Fruit fly (Drosophila melanogaster) Kc167 (cell line): ENCODE measurements around the gene Mettl14.

Experiments used
- h ChIP-seq: fragments of >200 bp; optimal IDR thresholded peaks from 3 replicates; lab custom pipeline; 2018; ENCODE audit warnings: missing external identifiers
- psq ChIP-seq: fragments of >200 bp; optimal IDR thresholded peaks from 2 replicates; lab custom pipeline; 2017; ENCODE audit warnings: missing external identifiers

DNA sequence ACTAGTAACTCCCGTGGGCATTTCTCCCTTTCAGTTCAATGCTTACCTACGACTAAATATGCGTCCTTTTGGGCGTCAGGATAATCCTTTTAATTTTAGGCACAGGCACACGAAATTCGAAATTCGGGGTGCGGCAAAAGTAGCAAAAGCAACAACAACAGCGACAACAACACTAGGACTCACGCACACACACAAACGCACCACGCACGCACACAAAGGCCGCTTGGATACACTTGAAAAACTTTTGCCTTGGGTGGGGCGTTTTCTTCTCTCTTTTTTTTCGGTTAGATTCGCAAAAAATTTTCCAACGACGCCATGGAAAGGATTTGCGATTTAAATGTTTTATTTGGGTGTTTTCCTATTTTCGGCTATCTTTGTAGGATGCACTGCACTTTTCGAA, 11.8 kb upstream of the Mettl14 start:
- TF ChIP-seq psq (lab: Kevin White, UChicago) (no peak), h (lab: Kevin White, UChicago) (no peak)
